Worm (Caenorhabditis elegans): ENCODE measurements around the gene tag-281.

DNA sequence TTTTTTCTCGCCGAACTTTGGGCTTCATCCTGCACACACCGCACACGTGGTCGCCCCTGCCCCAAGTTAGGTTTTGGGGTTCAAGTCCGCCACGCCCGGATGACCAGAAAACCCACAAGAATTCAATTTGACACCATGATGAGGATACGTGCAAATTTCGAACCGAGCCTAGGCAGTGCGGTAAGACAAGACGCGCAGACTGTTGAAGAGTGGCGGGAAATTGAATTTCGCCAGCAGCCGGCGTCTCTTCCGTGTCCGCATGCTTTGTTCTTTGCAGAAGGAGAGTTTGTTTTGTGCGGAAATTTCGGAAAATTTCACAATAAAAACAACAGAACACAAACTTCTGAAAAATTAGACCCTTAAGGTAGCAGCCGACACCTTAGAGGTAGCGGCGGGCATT lies 40.4 kb downstream of the tag-281 start:
- TF ChIP-seq dmd-4 (tag; optimal IDR thresholded peaks at IDR 0.05), result no peak
- TF ChIP-seq nhr-21 (tag; optimal IDR thresholded peaks at IDR 0.05), result no peak
- no peak for TF ChIP-seq blmp-1 (tag; optimal IDR thresholded peaks at IDR 0.05; ENCODE audit: insufficient read depth)
- no peak for TF ChIP-seq nhr-129 (tag; optimal IDR thresholded peaks at IDR 0.05)
- TF ChIP-seq unc-62 (GFP tag; optimal IDR thresholded peaks at IDR 0.05), result no peak
- TF ChIP-seq egl-27 (tag; optimal IDR thresholded peaks at IDR 0.05), result no peak
- no peak for TF ChIP-seq mdl-1 (tag; optimal IDR thresholded peaks at IDR 0.05)
- TF ChIP-seq nhr-10 (tag; optimal IDR thresholded peaks at IDR 0.05), result no peak
